Fruit fly (Drosophila melanogaster) Kc167 (cell line): Measurements from ENCODE around the gene CG15482.
A peak's percentile ranks its signal among the peaks of the same experiment; 100 is the strongest.

Source experiments
- Myc ChIP-seq: fragments of >200 bp; optimal IDR thresholded peaks from 2 replicates; lab custom pipeline; 2017; ENCODE audit warnings: missing external identifiers
- Sin3A ChIP-seq: fragments of >200 bp; optimal IDR thresholded peaks from 2 replicates; lab custom pipeline; 2018; ENCODE audit warnings: missing external identifiers
- h ChIP-seq: fragments of >200 bp; optimal IDR thresholded peaks from 3 replicates; lab custom pipeline; 2018; ENCODE audit warnings: missing external identifiers
- insv ChIP-seq: fragments of >200 bp; optimal IDR thresholded peaks from 3 replicates; lab custom pipeline; 2018; ENCODE audit warnings: missing external identifiers
- psq ChIP-seq: fragments of >200 bp; optimal IDR thresholded peaks from 2 replicates; lab custom pipeline; 2017; ENCODE audit warnings: missing external identifiers
- ttk ChIP-seq: sonication (Bioruptor generic); optimal IDR thresholded peaks from 2 replicates; lab custom pipeline; 2017; ENCODE audit warnings: missing external identifiers

The CG15482 gene

DNA sequence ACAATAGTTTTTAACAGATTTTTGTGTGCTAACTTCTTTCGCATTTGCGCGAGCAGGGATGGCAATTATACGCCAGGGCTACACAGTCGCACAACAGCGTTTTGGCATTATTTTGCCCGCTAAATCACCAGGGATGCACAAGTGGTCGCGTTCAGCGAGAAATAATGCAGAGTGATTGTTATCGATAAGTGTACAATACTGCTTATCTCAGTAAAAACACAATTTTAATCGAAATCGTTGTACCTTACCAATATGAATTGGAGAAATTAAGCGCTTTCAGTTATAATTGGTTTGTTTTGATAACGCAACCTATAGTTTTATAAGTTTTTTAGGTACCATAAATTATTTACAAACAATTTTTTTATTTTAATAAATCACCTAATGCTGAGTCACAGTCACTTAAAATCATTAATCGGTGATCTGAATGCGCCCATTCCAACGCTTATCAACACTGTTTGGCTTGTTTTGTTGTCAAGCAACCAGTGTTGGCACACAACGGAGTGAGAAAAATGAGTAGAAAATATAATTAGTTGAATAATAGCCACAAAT, 34.8 kb downstream of the CG15482 start, which contains the start of the genes Sfmbt and CG5439:
TSS of gene Sfmbt (minus strand) at position 85 of the 549 bp plus-strand sequence.
TSS of gene CG5439 (plus strand) at position 450 of the 549 bp plus-strand sequence.
- TF ChIP-seq Myc (no peak), psq (lab: Kevin White, UChicago) (no peak), h (lab: Kevin White, UChicago) (no peak), ttk (lab: Kevin White, UChicago) (no peak), insv (lab: Kevin White, UChicago) (no peak), Sin3A (lab: Kevin White, UChicago) (no peak)

- no peak for TF ChIP-seq psq (lab: Kevin White, UChicago)
- no peak for TF ChIP-seq Sin3A (lab: Kevin White, UChicago)
- no peak for TF ChIP-seq h (lab: Kevin White, UChicago)
- TF ChIP-seq Myc = no peak
- no peak for TF ChIP-seq ttk (lab: Kevin White, UChicago)
- TF ChIP-seq insv (lab: Kevin White, UChicago) = no peak
These were observed 35.5 kb downstream of the CG15482 start, which contains the start of gene CG43925 for dm6 chr2L:13176123-13176522. Gene CG43925, plus strand, starts transcription at chr2L:13176423.

DNA sequence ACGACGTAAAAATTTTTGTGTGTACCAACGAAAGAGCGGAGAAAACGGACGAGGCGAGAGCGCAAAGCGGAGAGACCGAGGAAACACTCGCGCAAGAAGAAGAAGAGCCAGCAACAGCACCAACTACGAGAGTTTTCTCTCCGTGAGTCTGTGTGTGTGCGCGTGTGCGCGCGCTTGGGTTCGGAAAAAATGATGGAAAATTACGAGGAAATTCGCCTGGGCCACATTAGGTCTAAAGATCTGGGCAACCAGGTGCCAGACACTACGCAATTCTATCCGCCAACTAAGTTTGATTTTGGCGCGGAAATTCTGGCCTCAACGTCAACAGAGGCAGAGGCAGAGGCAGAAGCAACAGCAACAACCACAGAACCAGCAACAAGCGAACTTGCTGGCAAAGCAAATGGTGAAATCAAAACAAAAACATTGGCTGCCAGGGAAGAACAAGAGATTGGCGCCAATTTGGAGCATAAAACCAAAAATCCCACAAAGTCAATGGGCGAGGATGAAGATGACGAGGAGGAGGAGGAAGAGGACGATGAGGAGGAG, 45.7 kb downstream of the CG15482 start, which contains the start of gene DnaJ-H:
TSS of gene DnaJ-H (minus strand) at position 271 of the 546 bp plus-strand sequence.
- TF ChIP-seq h (lab: Kevin White, UChicago) = no peak
- peak; percentile 65 for TF ChIP-seq psq (lab: Kevin White, UChicago)

dm6 chr2L:13164994-13165801, 46.4 kb downstream of the CG15482 start, which contains the start of gene Sirt1:
Gene Sirt1, plus strand, starts transcription at chr2L:13165564.
- TF ChIP-seq ttk (lab: Kevin White, UChicago) (no peak), Sin3A (lab: Kevin White, UChicago) (peak; percentile 36)
